Fruit fly (Drosophila melanogaster) whole organism, embryonic: ENCODE data around the gene CG10338.
A peak's percentile ranks its signal among the peaks of the same experiment; 100 is the strongest.

ENCODE experiments used
- Asciz ChIP-seq: fragments of 200-800 bp; sonication (Bioruptor generic); optimal IDR thresholded peaks from 2 replicates; lab custom pipeline; 2017; ENCODE audit warnings: missing biosample characterization, mild to moderate bottlenecking, missing genetic modification characterization, missing genetic modification reagents
- BtbVII ChIP-seq: fragments of 200-800 bp; sonication (Bioruptor generic); optimal IDR thresholded peaks from 3 replicates; lab custom pipeline; 2017; ENCODE audit warnings: missing biosample characterization, mild to moderate bottlenecking, missing genetic modification characterization
- CG10431 ChIP-seq: fragments of 200-800 bp; sonication (Bioruptor generic); optimal IDR thresholded peaks from 3 replicates; lab custom pipeline; 2018; ENCODE audit warnings: missing biosample characterization, mild to moderate bottlenecking, missing genetic modification characterization
- CG14014 ChIP-seq: fragments of 200-800 bp; sonication (Bioruptor generic); IDR thresholded peaks from 2 replicates; pipeline ENCODE4 v1.3.6; 2022; ENCODE audit warnings: missing biosample characterization, missing genetic modification characterization
- CG17359 ChIP-seq: fragments of 200-800 bp; sonication (Bioruptor generic); optimal IDR thresholded peaks from 3 replicates; lab custom pipeline; 2018; ENCODE audit warnings: missing biosample characterization, mild to moderate bottlenecking, missing genetic modification characterization, moderate library complexity
- CG17385 ChIP-seq: fragments of 200-800 bp; sonication (Bioruptor generic); optimal IDR thresholded peaks from 3 replicates; lab custom pipeline; 2018; ENCODE audit warnings: missing biosample characterization, mild to moderate bottlenecking, missing genetic modification characterization
- CG2875 ChIP-seq: fragments of 200-800 bp; sonication (Bioruptor generic); optimal IDR thresholded peaks from 2 replicates; lab custom pipeline; 2017; ENCODE audit warnings: missing biosample characterization, mild to moderate bottlenecking, missing genetic modification characterization, missing genetic modification reagents
- CG30403 ChIP-seq: fragments of 200-800 bp; sonication (Bioruptor generic); optimal IDR thresholded peaks from 3 replicates; lab custom pipeline; 2016; ENCODE audit warnings: missing biosample characterization, missing genetic modification characterization
- CG30431 ChIP-seq: fragments of 200-800 bp; sonication (Bioruptor generic); optimal IDR thresholded peaks from 2 replicates; lab custom pipeline; 2017; ENCODE audit warnings: missing biosample characterization, missing genetic modification characterization
- CG3163 ChIP-seq: fragments of 200-800 bp; sonication (Bioruptor generic); optimal IDR thresholded peaks from 3 replicates; lab custom pipeline; 2016; ENCODE audit warnings: missing biosample characterization, missing genetic modification characterization
- CG42726 ChIP-seq: fragments of 200-800 bp; sonication (Bioruptor generic); IDR thresholded peaks from 2 replicates; pipeline ENCODE4 v1.3.6; 2022; ENCODE audit warnings: missing biosample characterization, missing genetic modification characterization; ENCODE audit not compliant: partially characterized antibody
- CG5245 ChIP-seq: fragments of 200-800 bp; sonication (Bioruptor generic); optimal IDR thresholded peaks from 3 replicates; lab custom pipeline; 2016; ENCODE audit warnings: missing biosample characterization, missing genetic modification characterization
- CG8924 ChIP-seq: fragments of 200-800 bp; optimal IDR thresholded peaks from 3 replicates; lab custom pipeline; 2019; ENCODE audit warnings: missing biosample characterization, mild to moderate bottlenecking, missing genetic modification characterization, moderate library complexity
- D19A ChIP-seq: fragments of 200-800 bp; optimal IDR thresholded peaks from 3 replicates; lab custom pipeline; 2019; ENCODE audit warnings: missing biosample characterization, mild to moderate bottlenecking, missing genetic modification characterization, moderate library complexity
- Dek ChIP-seq: fragments of 200-800 bp; sonication (Bioruptor generic); optimal IDR thresholded peaks from 3 replicates; lab custom pipeline; 2019; ENCODE audit warnings: missing biosample characterization, mild to moderate bottlenecking, missing genetic modification characterization, moderate library complexity
- Elba2 ChIP-seq: fragments of 200-800 bp; sonication (Bioruptor generic); optimal IDR thresholded peaks from 3 replicates; lab custom pipeline; 2016; ENCODE audit warnings: missing biosample characterization, missing genetic modification characterization
- Gsc ChIP-seq: fragments of 200-800 bp; sonication (Bioruptor generic); IDR thresholded peaks from 2 replicates; pipeline ENCODE4 v1.3.6; 2022; ENCODE audit warnings: missing biosample characterization, missing genetic modification characterization
- HLH3B ChIP-seq: fragments of 200-800 bp; sonication (Bioruptor generic); IDR thresholded peaks from 2 replicates; pipeline ENCODE4 v1.3.6; 2022; ENCODE audit warnings: missing biosample characterization, missing genetic modification characterization
- HLH4C ChIP-seq: fragments of 200-800 bp; sonication (Bioruptor generic); IDR thresholded peaks from 3 replicates; pipeline ENCODE4 v1.3.6; 2022; ENCODE audit warnings: missing biosample characterization, missing genetic modification characterization; ENCODE audit not compliant: partially characterized antibody
- Hr51 ChIP-seq, 2 experiments: fragments of 200-800 bp; sonication (Bioruptor generic); optimal IDR thresholded peaks; 2 replicates in 1 of 2; 3 replicates in 1 of 2; lab custom pipeline; 2016 to 2018; ENCODE audit warnings: missing biosample characterization in 2 of 2, missing genetic modification characterization in 2 of 2, mild to moderate bottlenecking in 1 of 2, moderate library complexity in 1 of 2
- Mrtf ChIP-seq: fragments of 200-800 bp; sonication (Bioruptor generic); IDR thresholded peaks from 3 replicates; pipeline ENCODE4 v1.3.6; 2022; ENCODE audit warnings: missing biosample characterization, missing genetic modification characterization
- NC2β ChIP-seq: fragments of 200-800 bp; sonication (Bioruptor generic); optimal IDR thresholded peaks from 2 replicates; lab custom pipeline; 2016; ENCODE audit warnings: missing biosample characterization, missing genetic modification characterization
- Opbp ChIP-seq: fragments of 200-800 bp; sonication (Bioruptor generic); IDR thresholded peaks from 3 replicates; pipeline ENCODE4 v1.3.6; 2022; ENCODE audit warnings: missing biosample characterization, missing genetic modification characterization; ENCODE audit not compliant: partially characterized antibody
- Pdp1 ChIP-seq, 2 experiments: fragments of 200-800 bp; sonication (Bioruptor generic); optimal IDR thresholded peaks; 3 replicates each; lab custom pipeline; 2016; ENCODE audit warnings: missing biosample characterization in 2 of 2, missing genetic modification characterization in 2 of 2, mild to moderate bottlenecking in 1 of 2, moderate library complexity in 1 of 2
- Ptx1 ChIP-seq: fragments of 200-800 bp; sonication (Bioruptor generic); IDR thresholded peaks from 2 replicates; pipeline ENCODE4 v1.3.6; 2022; ENCODE audit warnings: missing biosample characterization, missing genetic modification characterization
- Six4 ChIP-seq: fragments of 200-800 bp; sonication (Bioruptor generic); optimal IDR thresholded peaks from 2 replicates; lab custom pipeline; 2016; ENCODE audit warnings: missing biosample characterization, missing genetic modification characterization
- Sox100B ChIP-seq: fragments of 200-800 bp; sonication (Bioruptor generic); optimal IDR thresholded peaks from 3 replicates; lab custom pipeline; 2018; ENCODE audit warnings: missing biosample characterization, mild to moderate bottlenecking, missing genetic modification characterization
- Sox102F ChIP-seq: fragments of 200-800 bp; sonication (Bioruptor generic); optimal IDR thresholded peaks from 2 replicates; lab custom pipeline; 2018; ENCODE audit warnings: missing biosample characterization, mild to moderate bottlenecking, missing genetic modification characterization, moderate library complexity
- Trl ChIP-seq, 3 experiments: fragments of >200 bp in 2 of 3; fragments of 200-800 bp in 1 of 3; sonication (Bioruptor generic) in 1 of 3; optimal IDR thresholded peaks; 2 replicates in 1 of 3; 3 replicates in 2 of 3; lab custom pipeline; 2016 to 2017; ENCODE audit warnings: missing biosample characterization in 1 of 3, missing genetic modification characterization in 1 of 3
- Usf ChIP-seq: fragments of 200-800 bp; sonication (Bioruptor generic); optimal IDR thresholded peaks from 2 replicates; lab custom pipeline; 2017; ENCODE audit warnings: missing genotype, missing biosample characterization, missing genetic modification characterization
- Xrp1 ChIP-seq: fragments of 200-800 bp; sonication (Bioruptor generic); IDR thresholded peaks from 2 replicates; pipeline ENCODE4 v1.3.6; 2022; ENCODE audit warnings: missing biosample characterization, missing genetic modification characterization
- YL-1 ChIP-seq: fragments of 200-800 bp; sonication (Bioruptor generic); optimal IDR thresholded peaks from 3 replicates; lab custom pipeline; 2017; ENCODE audit warnings: missing biosample characterization, mild to moderate bottlenecking, missing genetic modification characterization
- disco-r ChIP-seq: fragments of 200-800 bp; sonication (Bioruptor generic); optimal IDR thresholded peaks from 2 replicates; lab custom pipeline; 2016; ENCODE audit warnings: missing biosample characterization, missing genetic modification characterization
- ewg ChIP-seq: fragments of 200-800 bp; sonication (Bioruptor generic); optimal IDR thresholded peaks from 3 replicates; lab custom pipeline; 2017; ENCODE audit warnings: mild to moderate bottlenecking, missing biosample characterization, missing genetic modification reagents, missing genetic modification characterization
- h ChIP-seq: fragments of >200 bp; optimal IDR thresholded peaks from 2 replicates; lab custom pipeline; 2017
- hbn ChIP-seq: fragments of 200-800 bp; sonication (Bioruptor generic); IDR thresholded peaks from 2 replicates; pipeline ENCODE4 v1.3.6; 2022; ENCODE audit warnings: missing biosample characterization, missing genetic modification characterization; ENCODE audit not compliant: partially characterized antibody
- ind ChIP-seq: fragments of 200-800 bp; sonication (Bioruptor generic); optimal IDR thresholded peaks from 3 replicates; lab custom pipeline; 2016; ENCODE audit warnings: missing biosample characterization, missing genetic modification characterization
- nau ChIP-seq: fragments of 200-800 bp; sonication (Bioruptor generic); optimal IDR thresholded peaks from 3 replicates; lab custom pipeline; 2017; ENCODE audit warnings: missing biosample characterization, mild to moderate bottlenecking, missing genetic modification characterization, missing genetic modification reagents
- nom ChIP-seq: fragments of 200-800 bp; sonication (Bioruptor generic); optimal IDR thresholded peaks from 2 replicates; lab custom pipeline; 2017; ENCODE audit warnings: missing biosample characterization, missing genetic modification characterization, mild to moderate bottlenecking, moderate library complexity, missing genetic modification reagents
- peb ChIP-seq: fragments of 200-800 bp; sonication (Bioruptor generic); IDR thresholded peaks from 2 replicates; pipeline ENCODE4 v1.3.6; 2022; ENCODE audit warnings: missing biosample characterization, missing genetic modification characterization
- psq ChIP-seq: fragments of 200-800 bp; sonication (Bioruptor generic); optimal IDR thresholded peaks from 2 replicates; lab custom pipeline; 2017; ENCODE audit warnings: missing biosample characterization, missing genetic modification characterization
- pzg ChIP-seq: fragments of 200-800 bp; sonication (Bioruptor generic); optimal IDR thresholded peaks from 3 replicates; lab custom pipeline; 2018; ENCODE audit warnings: missing biosample characterization, mild to moderate bottlenecking, missing genetic modification characterization, moderate library complexity
- row ChIP-seq: fragments of 200-800 bp; sonication (Bioruptor generic); IDR thresholded peaks from 3 replicates; pipeline ENCODE4 v1.3.6; 2022; ENCODE audit warnings: missing biosample characterization, missing genetic modification characterization
- schlank ChIP-seq: fragments of 200-800 bp; sonication (Bioruptor generic); optimal IDR thresholded peaks from 2 replicates; lab custom pipeline; 2018; ENCODE audit warnings: missing biosample characterization, mild to moderate bottlenecking, missing genetic modification characterization
- slou ChIP-seq: fragments of 200-800 bp; sonication (Bioruptor generic); optimal IDR thresholded peaks from 3 replicates; lab custom pipeline; 2016; ENCODE audit warnings: missing biosample characterization, missing genetic modification characterization
- sna ChIP-seq: fragments of 200-800 bp; sonication (Bioruptor generic); IDR thresholded peaks from 2 replicates; pipeline ENCODE4 v1.3.6; 2022; ENCODE audit warnings: missing biosample characterization, missing genetic modification characterization; ENCODE audit not compliant: partially characterized antibody
- stwl ChIP-seq: fragments of 200-800 bp; sonication (Bioruptor generic); optimal IDR thresholded peaks from 3 replicates; lab custom pipeline; 2018; ENCODE audit warnings: missing biosample characterization, mild to moderate bottlenecking, missing genetic modification characterization, moderate library complexity
- sug ChIP-seq: fragments of 200-800 bp; optimal IDR thresholded peaks from 2 replicates; lab custom pipeline; 2019; ENCODE audit warnings: missing biosample characterization, mild to moderate bottlenecking, missing genetic modification characterization, moderate library complexity
- ttk ChIP-seq: fragments of 200-800 bp; sonication (Bioruptor generic); IDR thresholded peaks from 2 replicates; pipeline ENCODE4 v2.1.2; 2022; ENCODE audit warnings: missing biosample characterization, missing genetic modification characterization
- z ChIP-seq: fragments of 200-800 bp; sonication (Bioruptor generic); IDR thresholded peaks from 3 replicates; pipeline ENCODE4 v1.3.6; 2022; ENCODE audit warnings: missing biosample characterization, missing genetic modification characterization

The CG10338 gene

dm6 chr2L:18694724-18695105 is 749 bp upstream of the CG10338 start (continued):
- TF ChIP-seq row (GFP tag; lab: Robert Waterston, UW) = peak; percentile 55
- TF ChIP-seq nau (GFP tag; lab: Kevin White, UChicago) = no peak
- TF ChIP-seq Sox102F (GFP tag; lab: Kevin White, UChicago) = peak; percentile 66
- peak; percentile 10 for TF ChIP-seq CG17359 (tag; lab: Kevin White, UChicago)
- no peak for TF ChIP-seq CG10431 (GFP tag; lab: Kevin White, UChicago)
- no peak for TF ChIP-seq Mrtf (GFP tag; lab: Robert Waterston, UW)
- TF ChIP-seq Six4 (GFP tag; lab: Kevin White, UChicago) = no peak
- no peak for TF ChIP-seq psq
- no peak for TF ChIP-seq hbn (GFP tag; lab: Robert Waterston, UW)
- TF ChIP-seq CG14014 = peak; percentile 37; the same call in 1 of the 2 replicates
- TF ChIP-seq Asciz (GFP tag; lab: Kevin White, UChicago) = no peak
- no peak for TF ChIP-seq D19A (tag; lab: Kevin White, UChicago)
- TF ChIP-seq Ptx1 (GFP tag; lab: Robert Waterston, UW) = peak; percentile 69
- no peak for TF ChIP-seq ewg (GFP tag; lab: Kevin White, UChicago)
- TF ChIP-seq h (lab: Kevin White, UChicago) = no peak
- no peak for TF ChIP-seq CG30431 (GFP tag; lab: Kevin White, UChicago)
- peak; percentile 24 for TF ChIP-seq NC2β (GFP tag; lab: Kevin White, UChicago)
- TF ChIP-seq Dek = no peak
- no peak for TF ChIP-seq disco-r (GFP tag; lab: Kevin White, UChicago)
- no peak for TF ChIP-seq CG3163 (GFP tag; lab: Kevin White, UChicago)
- no peak for TF ChIP-seq nom (GFP tag; lab: Kevin White, UChicago)
- no peak for TF ChIP-seq Sox100B (GFP tag; lab: Kevin White, UChicago)
- TF ChIP-seq ttk (GFP tag; lab: Robert Waterston, UW) = peak; percentile 34; the same call in 1 of the 2 replicates
- no peak for TF ChIP-seq CG2875 (GFP tag; lab: Kevin White, UChicago)
- no peak for TF ChIP-seq peb (GFP tag; lab: Robert Waterston, UW)
- TF ChIP-seq HLH4C (GFP tag; lab: Robert Waterston, UW) = no peak
- 0 out of 2 replicates have a peak, but pooled peaks have one; percentile 19 for TF ChIP-seq HLH3B (GFP tag; lab: Robert Waterston, UW)
- TF ChIP-seq CG42726 (GFP tag; lab: Robert Waterston, UW) = no peak
- TF ChIP-seq stwl (tag; lab: Kevin White, UChicago) = no peak
- no peak for TF ChIP-seq Elba2 (GFP tag; lab: Kevin White, UChicago)
- no peak for TF ChIP-seq pzg (GFP tag; lab: Kevin White, UChicago)
- TF ChIP-seq CG5245 (GFP tag; lab: Kevin White, UChicago) = no peak
- TF ChIP-seq sna (GFP tag; lab: Robert Waterston, UW) = no peak
- TF ChIP-seq ind = peak; percentile 22
- TF ChIP-seq sug (tag; lab: Kevin White, UChicago) = no peak
- TF ChIP-seq YL-1 (GFP tag; lab: Kevin White, UChicago) = no peak
- TF ChIP-seq slou (GFP tag; lab: Kevin White, UChicago) = no peak
- no peak for TF ChIP-seq Usf (GFP tag; lab: Kevin White, UChicago)
- no peak for TF ChIP-seq Opbp (GFP tag; lab: Robert Waterston, UW)
- no peak for TF ChIP-seq Trl (optimal IDR thresholded peaks at IDR 0.05; lab: Kevin White, UChicago)
- TF ChIP-seq Trl (GFP tag; optimal IDR thresholded peaks at IDR 0.05; lab: Kevin White, UChicago) = no peak
- TF ChIP-seq Hr51 (GFP tag; optimal IDR thresholded peaks at IDR 0.05; lab: Kevin White, UChicago) = peak in 1 of 2 experiments; percentile 50
- no peak for TF ChIP-seq z (GFP tag; lab: Robert Waterston, UW)
- no peak for TF ChIP-seq schlank
- peak; percentile 3 for TF ChIP-seq CG30403 (GFP tag; lab: Kevin White, UChicago)
- TF ChIP-seq CG17385 = peak; percentile 18
- TF ChIP-seq Gsc (GFP tag; lab: Robert Waterston, UW) = no peak
- no peak for TF ChIP-seq BtbVII (GFP tag; lab: Kevin White, UChicago)
- no peak for TF ChIP-seq CG8924
- no peak for TF ChIP-seq Pdp1 (GFP tag; optimal IDR thresholded peaks at IDR 0.05; lab: Kevin White, UChicago)
- peak; percentile 55 for TF ChIP-seq Xrp1 (GFP tag; lab: Robert Waterston, UW)
